Worm (Caenorhabditis elegans): ENCODE measurements around the gene nlp-6.

- TF ChIP-seq lin-1 (GFP tag; IDR thresholded peaks at IDR 0.05) = no peak
- TF ChIP-seq snpc-4 (tag; optimal IDR thresholded peaks at IDR 0.05) = no peak
- no peak for TF ChIP-seq lsy-2 (tag; optimal IDR thresholded peaks at IDR 0.05)
- no peak for TF ChIP-seq unc-39 (tag; optimal IDR thresholded peaks at IDR 0.05)
- no peak for TF ChIP-seq ztf-11 (tag; optimal IDR thresholded peaks at IDR 0.05)
- no peak for TF ChIP-seq ceh-82 (tag; optimal IDR thresholded peaks at IDR 0.05)
- no peak for TF ChIP-seq php-3 (GFP tag; IDR thresholded peaks at IDR 0.05)
- TF ChIP-seq nhr-76 (tag; optimal IDR thresholded peaks at IDR 0.05) = no peak
- TF ChIP-seq fkh-10 (GFP tag; optimal IDR thresholded peaks at IDR 0.05) = no peak
- no peak for TF ChIP-seq duxl-1 (tag; optimal IDR thresholded peaks at IDR 0.05; ENCODE audit: poor library complexity)
- no peak for TF ChIP-seq nhr-11 (tag; optimal IDR thresholded peaks at IDR 0.05)
These were observed 19.4 kb upstream of the nlp-6 start for ce11 chrX:17642832-17643231.

Data from whole organism, L4 larva.